Worm (Caenorhabditis elegans) whole organism, L3 larva: ENCODE data around the gene raga-1.

Source experiments
- ceh-82 ChIP-seq: fragments of 150-350 bp; optimal IDR thresholded peaks from 2 replicates; lab custom pipeline; 2014; ENCODE audit warnings: missing biosample characterization, missing genetic modification characterization
- egl-27 ChIP-seq: sonication (generic microtip); optimal IDR thresholded peaks from 4 replicates; lab custom pipeline; 2017; ENCODE audit warnings: missing biosample characterization, missing genetic modification reagents, missing genetic modification characterization
- fkh-10 ChIP-seq: sonication (generic microtip); optimal IDR thresholded peaks from 2 replicates; lab custom pipeline; 2017; ENCODE audit warnings: missing biosample characterization, missing genetic modification reagents, missing genetic modification characterization
- lin-15B ChIP-seq: fragments of 150-350 bp; optimal IDR thresholded peaks from 2 replicates; lab custom pipeline; 2014; ENCODE audit warnings: missing biosample characterization, missing genetic modification characterization
- lin-39 ChIP-seq: fragments of 150-350 bp; optimal IDR thresholded peaks from 2 replicates; lab custom pipeline; 2018; ENCODE audit warnings: missing biosample characterization, missing genetic modification reagents, missing genetic modification characterization
- tbx-2 ChIP-seq: sonication (generic microtip); optimal IDR thresholded peaks from 2 replicates; lab custom pipeline; 2016; ENCODE audit warnings: mild to moderate bottlenecking, missing genetic modification characterization, missing compliant biosample characterization
- unc-39 ChIP-seq: sonication (generic microtip); optimal IDR thresholded peaks from 4 replicates; lab custom pipeline; 2017; ENCODE audit warnings: missing biosample characterization, missing genetic modification characterization

- TF ChIP-seq lin-39: peak; percentile 44
- no peak for TF ChIP-seq unc-39 (tag; lab: Kevin White, UChicago)
- no peak for TF ChIP-seq lin-15B (tag; lab: Kevin White, UChicago)
- no peak for TF ChIP-seq egl-27 (tag; lab: Kevin White, UChicago)
- no peak for TF ChIP-seq ceh-82 (tag; lab: Kevin White, UChicago)
- no peak for TF ChIP-seq tbx-2 (tag; lab: Kevin White, UChicago)
- TF ChIP-seq fkh-10 (GFP tag; lab: Kevin White, UChicago): no peak
Measured at ce11 chrII:11305627-11306449, 4.7 kb downstream of the raga-1 start, which contains the start of gene rsf-1.
